Fruit fly (Drosophila melanogaster) whole organism, embryonic: Measurements from ENCODE around the gene Invadolysin.

Experiments
- Antp ChIP-seq: fragments of 200-800 bp; sonication (Bioruptor generic); optimal IDR thresholded peaks from 3 replicates; lab custom pipeline; 2016; ENCODE audit warnings: missing biosample characterization, missing genetic modification characterization
- CG10462 ChIP-seq: fragments of 200-800 bp; sonication (Bioruptor generic); optimal IDR thresholded peaks from 2 replicates; lab custom pipeline; 2016; ENCODE audit warnings: missing biosample characterization, missing genetic modification characterization
- CG10979 ChIP-seq: fragments of 200-800 bp; sonication (Bioruptor generic); optimal IDR thresholded peaks from 2 replicates; lab custom pipeline; 2018; ENCODE audit warnings: missing biosample characterization, mild to moderate bottlenecking, missing genetic modification characterization, moderate library complexity
- CG11093 ChIP-seq: fragments of 200-800 bp; sonication (Bioruptor generic); IDR thresholded peaks from 3 replicates; pipeline ENCODE4 v1.3.6; 2022; ENCODE audit warnings: missing biosample characterization, missing genetic modification characterization
- CG12071 ChIP-seq: fragments of 200-800 bp; sonication (Bioruptor generic); optimal IDR thresholded peaks from 3 replicates; lab custom pipeline; 2018; ENCODE audit warnings: missing biosample characterization, mild to moderate bottlenecking, missing genetic modification characterization
- CG12155 ChIP-seq: fragments of 200-800 bp; sonication (Bioruptor generic); optimal IDR thresholded peaks from 3 replicates; lab custom pipeline; 2016; ENCODE audit warnings: missing biosample characterization, missing genetic modification characterization
- CG12236 ChIP-seq: fragments of 200-800 bp; sonication (Bioruptor generic); optimal IDR thresholded peaks from 2 replicates; lab custom pipeline; 2016; ENCODE audit warnings: missing biosample characterization, missing genetic modification characterization
- CG14710 ChIP-seq: fragments of 200-800 bp; sonication (Bioruptor generic); optimal IDR thresholded peaks from 3 replicates; lab custom pipeline; 2019; ENCODE audit warnings: missing biosample characterization, mild to moderate bottlenecking, missing genetic modification characterization, moderate library complexity
- CG16863 ChIP-seq: fragments of 200-800 bp; sonication (Bioruptor generic); optimal IDR thresholded peaks from 3 replicates; lab custom pipeline; 2016; ENCODE audit warnings: missing biosample characterization, missing genetic modification characterization
- CG17186 ChIP-seq: fragments of 200-800 bp; sonication (Bioruptor generic); optimal IDR thresholded peaks from 3 replicates; lab custom pipeline; 2017; ENCODE audit warnings: missing biosample characterization, missing genetic modification reagents, missing genetic modification characterization
- CG17359 ChIP-seq: fragments of 200-800 bp; sonication (Bioruptor generic); optimal IDR thresholded peaks from 3 replicates; lab custom pipeline; 2018; ENCODE audit warnings: missing biosample characterization, mild to moderate bottlenecking, missing genetic modification characterization, moderate library complexity
- CG17912 ChIP-seq: fragments of 200-800 bp; sonication (Bioruptor generic); optimal IDR thresholded peaks from 2 replicates; lab custom pipeline; 2018; ENCODE audit warnings: missing biosample characterization, mild to moderate bottlenecking, missing genetic modification characterization
- CG18011 ChIP-seq: fragments of 200-800 bp; sonication (Bioruptor generic); optimal IDR thresholded peaks from 2 replicates; lab custom pipeline; 2017; ENCODE audit warnings: missing biosample characterization, missing genetic modification characterization, mild to moderate bottlenecking, moderate library complexity, missing genotype
- CG18262 ChIP-seq: fragments of 200-800 bp; optimal IDR thresholded peaks from 3 replicates; lab custom pipeline; 2019; ENCODE audit warnings: missing biosample characterization, mild to moderate bottlenecking, missing genetic modification characterization, moderate library complexity
- CG2712 ChIP-seq: fragments of 200-800 bp; optimal IDR thresholded peaks from 3 replicates; lab custom pipeline; 2019; ENCODE audit warnings: missing biosample characterization, mild to moderate bottlenecking, missing genetic modification characterization, moderate library complexity
- CG31388 ChIP-seq: fragments of 200-800 bp; sonication (Bioruptor generic); optimal IDR thresholded peaks from 2 replicates; lab custom pipeline; 2016; ENCODE audit warnings: missing biosample characterization, missing genetic modification characterization
- CG32767 ChIP-seq: fragments of 200-800 bp; sonication (Bioruptor generic); IDR thresholded peaks from 2 replicates; pipeline ENCODE4 v1.3.6; 2022; ENCODE audit warnings: missing biosample characterization, missing genetic modification characterization
- CG33213 ChIP-seq: fragments of 200-800 bp; sonication (Bioruptor generic); optimal IDR thresholded peaks from 3 replicates; lab custom pipeline; 2016; ENCODE audit warnings: missing biosample characterization, missing genetic modification characterization
- CG3838 ChIP-seq: fragments of 200-800 bp; sonication (Bioruptor generic); optimal IDR thresholded peaks from 3 replicates; lab custom pipeline; 2016; ENCODE audit warnings: missing biosample characterization, missing genetic modification characterization
- CG6654 ChIP-seq: fragments of 200-800 bp; sonication (Bioruptor generic); optimal IDR thresholded peaks from 2 replicates; lab custom pipeline; 2017; ENCODE audit warnings: missing biosample characterization, mild to moderate bottlenecking, missing genetic modification characterization
- CG6791 ChIP-seq: fragments of 200-800 bp; sonication (Bioruptor generic); IDR thresholded peaks from 3 replicates; pipeline ENCODE4 v1.3.6; 2022; ENCODE audit warnings: missing biosample characterization, missing genetic modification characterization; ENCODE audit not compliant: partially characterized antibody
- CG7839 ChIP-seq: fragments of 200-800 bp; sonication (Bioruptor generic); optimal IDR thresholded peaks from 3 replicates; lab custom pipeline; 2018; ENCODE audit warnings: missing biosample characterization, mild to moderate bottlenecking, missing genetic modification characterization, moderate library complexity
- D ChIP-seq, 2 experiments: fragments of 200-800 bp in 1 of 2; fragments of >200 bp in 1 of 2; sonication (Bioruptor generic) in 1 of 2; optimal IDR thresholded peaks; 2 replicates in 1 of 2; 3 replicates in 1 of 2; lab custom pipeline; 2017; ENCODE audit warnings: mild to moderate bottlenecking in 1 of 2, missing biosample characterization in 1 of 2, missing genetic modification characterization in 1 of 2, missing genetic modification reagents in 1 of 2
- Dfd ChIP-seq, 2 experiments: fragments of >200 bp; optimal IDR thresholded peaks; 2 replicates each; lab custom pipeline; 2017; ENCODE audit warnings: missing biosample characterization in 2 of 2, missing genetic modification characterization in 2 of 2
- H2.0 ChIP-seq: fragments of 200-800 bp; sonication (Bioruptor generic); IDR thresholded peaks from 2 replicates; pipeline ENCODE4 v1.3.6; 2022; ENCODE audit warnings: missing biosample characterization, missing genetic modification characterization
- Jarid2 ChIP-seq: fragments of 200-800 bp; sonication (Bioruptor generic); optimal IDR thresholded peaks from 3 replicates; lab custom pipeline; 2017; ENCODE audit warnings: mild to moderate bottlenecking, missing biosample characterization, missing genetic modification reagents, missing genetic modification characterization
- Nf-YC ChIP-seq: fragments of 200-800 bp; optimal IDR thresholded peaks from 3 replicates; lab custom pipeline; 2019; ENCODE audit warnings: missing biosample characterization, mild to moderate bottlenecking, missing genetic modification characterization, moderate library complexity
- Taf1 ChIP-seq: fragments of 200-800 bp; sonication (Bioruptor generic); IDR thresholded peaks from 2 replicates; pipeline ENCODE4 v1.3.6; 2022; ENCODE audit warnings: missing biosample characterization, missing genetic modification characterization
- Trl ChIP-seq, 3 experiments: fragments of >200 bp in 2 of 3; fragments of 200-800 bp in 1 of 3; sonication (Bioruptor generic) in 1 of 3; optimal IDR thresholded peaks; 2 replicates in 1 of 3; 3 replicates in 2 of 3; lab custom pipeline; 2016 to 2017; ENCODE audit warnings: missing biosample characterization in 1 of 3, missing genetic modification characterization in 1 of 3
- crol ChIP-seq: fragments of 200-800 bp; sonication (Bioruptor generic); IDR thresholded peaks from 2 replicates; pipeline ENCODE4 v1.3.6; 2022; ENCODE audit warnings: missing biosample characterization, missing genetic modification characterization
- danr ChIP-seq: fragments of 200-800 bp; sonication (Bioruptor generic); IDR thresholded peaks from 2 replicates; pipeline ENCODE4 v1.3.6; 2022; ENCODE audit warnings: missing biosample characterization, missing genetic modification characterization
- dmrt11E ChIP-seq: fragments of 200-800 bp; sonication (Bioruptor generic); optimal IDR thresholded peaks from 3 replicates; lab custom pipeline; 2018; ENCODE audit warnings: missing biosample characterization, mild to moderate bottlenecking, missing genetic modification characterization, moderate library complexity
- fd102C ChIP-seq: fragments of 200-800 bp; sonication (Bioruptor generic); optimal IDR thresholded peaks from 2 replicates; lab custom pipeline; 2018; ENCODE audit warnings: missing biosample characterization, mild to moderate bottlenecking, missing genetic modification characterization, moderate library complexity
- ftz-f1 ChIP-seq: fragments of 200-800 bp; sonication (Bioruptor generic); optimal IDR thresholded peaks from 2 replicates; lab custom pipeline; 2016; ENCODE audit warnings: missing biosample characterization, missing genetic modification characterization
- grn ChIP-seq: fragments of 200-800 bp; sonication (Bioruptor generic); optimal IDR thresholded peaks from 3 replicates; lab custom pipeline; 2017; ENCODE audit warnings: missing biosample characterization, missing genetic modification characterization
- ham ChIP-seq: fragments of 200-800 bp; sonication (Bioruptor generic); IDR thresholded peaks from 2 replicates; pipeline ENCODE4 v1.3.6; 2022; ENCODE audit warnings: missing biosample characterization, missing genetic modification characterization
- lab ChIP-seq: fragments of 200-800 bp; sonication (Bioruptor generic); optimal IDR thresholded peaks from 3 replicates; lab custom pipeline; 2017; ENCODE audit warnings: missing biosample characterization, missing genetic modification characterization, mild to moderate bottlenecking, moderate library complexity, missing genetic modification reagents
- lov ChIP-seq, 2 experiments: fragments of 200-800 bp in 1 of 2; fragments of >200 bp in 1 of 2; sonication (Bioruptor generic) in 1 of 2; IDR thresholded peaks in 1 of 2; optimal IDR thresholded peaks in 1 of 2; 2 replicates in 1 of 2; 3 replicates in 1 of 2; pipeline versions ENCODE4 v1.3.6 to Lab custom; 2017 to 2022; ENCODE audit warnings: missing biosample characterization in 1 of 2, missing genetic modification characterization in 1 of 2
- oc ChIP-seq: fragments of 200-800 bp; sonication (Bioruptor generic); optimal IDR thresholded peaks from 2 replicates; lab custom pipeline; 2018; ENCODE audit warnings: missing biosample characterization, mild to moderate bottlenecking, missing genetic modification characterization, moderate library complexity
- pho ChIP-seq: fragments of 200-800 bp; sonication (Bioruptor generic); optimal IDR thresholded peaks from 2 replicates; lab custom pipeline; 2016; ENCODE audit warnings: missing biosample characterization, missing genetic modification characterization
- pzg ChIP-seq: fragments of 200-800 bp; sonication (Bioruptor generic); optimal IDR thresholded peaks from 3 replicates; lab custom pipeline; 2018; ENCODE audit warnings: missing biosample characterization, mild to moderate bottlenecking, missing genetic modification characterization, moderate library complexity
- run ChIP-seq: fragments of 200-800 bp; sonication (Bioruptor generic); optimal IDR thresholded peaks from 3 replicates; lab custom pipeline; 2018; ENCODE audit warnings: missing biosample characterization, mild to moderate bottlenecking, missing genetic modification characterization
- ssp ChIP-seq: fragments of 200-800 bp; sonication (Bioruptor generic); IDR thresholded peaks from 2 replicates; pipeline ENCODE4 v1.3.6; 2022; ENCODE audit warnings: missing biosample characterization, missing genetic modification characterization
- tio ChIP-seq: fragments of 200-800 bp; sonication (Bioruptor generic); optimal IDR thresholded peaks from 2 replicates; lab custom pipeline; 2017; ENCODE audit warnings: missing biosample characterization, missing genetic modification characterization, inconsistent platforms
- vnd ChIP-seq: fragments of 200-800 bp; sonication (Bioruptor generic); IDR thresholded peaks from 3 replicates; pipeline ENCODE4 v1.3.6; 2022; ENCODE audit warnings: missing biosample characterization, missing genetic modification characterization; ENCODE audit not compliant: partially characterized antibody
- wdn ChIP-seq: fragments of 200-800 bp; sonication (Bioruptor generic); IDR thresholded peaks from 2 replicates; pipeline ENCODE4 v1.3.6; 2022; ENCODE audit warnings: missing biosample characterization, missing genetic modification characterization
- yki ChIP-seq: fragments of >200 bp; optimal IDR thresholded peaks from 3 replicates; lab custom pipeline; 2018

Gene Invadolysin

DNA sequence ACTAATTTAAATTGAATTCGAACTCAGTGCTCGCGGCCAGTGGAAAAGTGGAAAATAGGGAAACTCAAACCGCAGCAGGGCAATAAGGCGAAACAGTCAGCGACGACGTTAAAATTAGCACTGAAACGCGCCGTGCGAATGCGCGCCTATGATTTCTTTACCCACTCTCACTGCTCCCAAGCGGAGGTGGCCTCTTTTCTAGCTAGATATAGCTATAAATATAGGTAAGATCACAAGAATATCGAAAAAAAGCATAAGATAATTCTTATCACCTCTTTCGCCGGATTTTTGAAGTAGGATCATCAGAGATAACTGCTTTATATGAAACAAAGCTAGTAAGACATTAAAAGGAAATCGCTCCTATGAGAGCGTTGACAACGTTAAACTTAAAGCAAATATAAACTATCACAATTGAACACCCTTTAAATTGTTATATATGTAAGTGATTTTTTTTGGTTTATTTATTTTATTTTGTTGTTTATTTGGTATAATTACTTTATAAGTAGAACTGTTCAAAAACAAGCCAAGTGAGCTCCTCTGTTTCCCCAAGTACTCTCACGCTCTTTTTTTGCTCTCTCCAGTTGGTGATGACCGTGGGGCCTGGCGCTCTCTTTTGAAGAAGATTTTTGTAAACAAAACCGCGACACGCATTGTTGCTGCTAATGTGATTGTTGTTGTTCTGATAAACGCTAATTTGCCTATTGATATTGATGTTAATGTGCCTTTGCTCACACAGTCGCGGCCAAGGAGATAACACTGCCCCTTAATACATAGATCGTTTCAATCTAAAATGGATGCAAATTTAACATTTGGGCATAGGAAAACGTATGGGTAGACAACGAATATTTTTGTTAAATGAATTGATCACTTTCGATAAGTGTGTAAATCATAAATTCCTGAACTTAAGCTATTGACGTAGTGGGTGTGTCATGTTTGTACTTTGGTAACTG is 4.5 kb upstream of the Invadolysin start, which contains the start of gene tws:
tws (minus strand) TSS at position 124 of the 950 bp plus-strand sequence.
- TF ChIP-seq pzg (no peak), CG16863 (GFP tag; lab: Kevin White, UChicago) (peak; percentile 12), CG7839 (peak; percentile 51), CG17912 (GFP tag; lab: Kevin White, UChicago) (no peak), CG17186 (GFP tag; lab: Kevin White, UChicago) (no peak), CG12155 (GFP tag; lab: Kevin White, UChicago) (no peak), Trl (optimal IDR thresholded peaks at IDR 0.05; lab: Kevin White, UChicago) (peak; percentile 82 to 92), Trl (GFP tag; optimal IDR thresholded peaks at IDR 0.05; lab: Kevin White, UChicago) (no peak), CG18011 (no peak), Nf-YC (tag; lab: Kevin White, UChicago) (peak; percentile 58), yki (peak; percentile 30), CG31388 (GFP tag; lab: Kevin White, UChicago) (no peak), CG33213 (peak; percentile 19), tio (GFP tag; lab: Kevin White, UChicago) (peak; percentile 35), ham (GFP tag; lab: Robert Waterston, UW) (no peak), grn (no peak), CG14710 (tag; lab: Kevin White, UChicago) (peak; percentile 0), Jarid2 (GFP tag; lab: Kevin White, UChicago) (peak; percentile 57), CG17359 (tag; lab: Kevin White, UChicago) (peak; percentile 48), lab (peak; percentile 75), CG11093 (GFP tag; lab: Robert Waterston, UW) (no peak), wdn (GFP tag; lab: Robert Waterston, UW) (peak; percentile 58), CG6654 (GFP tag; lab: Kevin White, UChicago) (no peak), CG12236 (GFP tag; lab: Kevin White, UChicago) (peak; percentile 35), crol (GFP tag; lab: Robert Waterston, UW) (no peak), fd102C (GFP tag; lab: Kevin White, UChicago) (no peak), Antp (GFP tag; lab: Kevin White, UChicago) (no peak), pho (GFP tag; lab: Kevin White, UChicago) (peak; percentile 48), CG10979 (tag; lab: Kevin White, UChicago) (peak; percentile 29), run (tag; lab: Kevin White, UChicago) (peak; percentile 57), danr (no peak), CG2712 (tag; lab: Kevin White, UChicago) (peak; percentile 26), vnd (GFP tag; lab: Robert Waterston, UW) (no peak), ftz-f1 (peak; percentile 6), CG3838 (peak; percentile 66), H2.0 (GFP tag; lab: Robert Waterston, UW) (0 out of 2 replicates have a peak, but pooled peaks have one; percentile 24), CG6791 (GFP tag; lab: Robert Waterston, UW) (0 out of 3 replicates have a peak, but pooled peaks have one; percentile 37), ssp (GFP tag; lab: Robert Waterston, UW) (no peak), Dfd (GFP tag; optimal IDR thresholded peaks at IDR 0.05; lab: Kevin White, UChicago) (no peak), dmrt11E (tag; lab: Kevin White, UChicago) (no peak), CG18262 (tag; lab: Kevin White, UChicago) (peak; percentile 57), CG10462 (GFP tag; lab: Kevin White, UChicago) (peak; percentile 25), CG32767 (GFP tag; lab: Robert Waterston, UW) (peak; percentile 52; the same call in 1 of the 2 replicates), Taf1 (no peak), lov (optimal IDR thresholded peaks at IDR 0.05; lab: Kevin White, UChicago) (no peak), lov (GFP tag; IDR thresholded peaks at IDR 0.05; lab: Robert Waterston, UW) (peak; percentile 7; the same call in 1 of the 3 replicates), D (optimal IDR thresholded peaks at IDR 0.05; lab: Kevin White, UChicago) (no peak), D (GFP tag; optimal IDR thresholded peaks at IDR 0.05; lab: Kevin White, UChicago) (peak; percentile 42), CG12071 (GFP tag; lab: Kevin White, UChicago) (peak; percentile 81), oc (tag; lab: Kevin White, UChicago) (peak; percentile 3)
